Worm (Caenorhabditis elegans): ENCODE measurements around the gene dsl-6.
"Not testable (repeated sequence)": the region's sequence is repeated elsewhere in the genome, so short reads cannot be mapped to it uniquely, and the experiment has no call there.

Gene dsl-6

DNA sequence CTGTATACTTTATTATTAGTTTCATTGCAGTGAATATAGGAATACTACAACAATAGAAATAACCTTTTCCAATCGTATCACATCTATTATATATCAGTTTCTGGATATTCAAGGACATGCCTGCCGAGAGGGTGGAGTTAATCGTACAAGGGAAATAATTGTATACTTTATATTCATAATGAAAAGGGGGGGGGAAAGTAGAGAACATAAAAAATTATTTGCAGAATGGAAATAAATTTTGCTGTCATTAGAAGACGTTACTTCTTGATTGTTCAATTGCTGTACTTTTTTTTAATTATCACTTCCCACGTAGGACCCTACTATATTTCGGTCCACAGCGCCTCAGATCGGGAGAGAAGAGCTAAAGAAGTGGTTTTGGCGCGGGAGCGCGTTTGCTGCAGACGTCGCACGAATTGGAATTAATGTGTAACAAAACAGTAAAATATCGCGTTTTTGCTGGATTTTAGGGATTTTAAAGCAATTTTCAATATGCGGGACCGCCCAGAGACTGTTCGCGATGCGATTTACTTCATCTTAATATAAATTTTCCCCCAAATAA lies at the start of gene dsl-6:
dsl-6 (minus strand) TSS at position 51 of the 559 bp plus-strand sequence.
- not testable (repeated sequence) for TF ChIP-seq flt-1 (GFP tag; IDR thresholded peaks at IDR 0.05); med-1 (GFP tag; optimal IDR thresholded peaks at IDR 0.05; ENCODE audit: insufficient read depth); ztf-23 (GFP tag; IDR thresholded peaks at IDR 0.05)

DNA sequence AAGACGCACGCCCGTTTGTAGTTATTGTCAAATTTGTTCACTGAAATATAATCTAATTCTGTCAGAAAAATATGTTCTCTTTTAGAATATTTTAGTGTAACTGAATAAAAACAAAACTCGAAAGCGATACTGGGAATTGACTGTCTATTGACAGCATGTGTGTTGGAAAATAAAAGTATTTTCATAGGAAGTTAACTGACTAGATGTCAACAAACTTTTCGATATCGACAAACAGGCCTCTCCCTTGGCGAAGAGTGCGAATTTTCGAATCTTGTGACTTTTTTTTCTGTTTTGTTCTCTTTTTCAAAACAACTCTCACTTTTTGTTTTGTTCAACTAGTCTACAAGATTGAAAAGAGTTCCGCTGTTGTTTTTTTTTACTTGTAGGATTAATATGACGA lies 40.1 kb upstream of the dsl-6 start:
- no peak for TF ChIP-seq ref-1 (GFP tag; conservative IDR thresholded peaks at IDR 0.05)
- no peak for TF ChIP-seq tab-1 (GFP tag; IDR thresholded peaks at IDR 0.05)
- TF ChIP-seq ztf-29 (GFP tag; IDR thresholded peaks at IDR 0.05), result no peak
- no peak for TF ChIP-seq T22C8.4 (GFP tag; IDR thresholded peaks at IDR 0.05)
- no peak for TF ChIP-seq ztf-23 (GFP tag; IDR thresholded peaks at IDR 0.05)
- TF ChIP-seq cog-1 (tag; optimal IDR thresholded peaks at IDR 0.05), result no peak
- no peak for TF ChIP-seq med-1 (GFP tag; optimal IDR thresholded peaks at IDR 0.05; ENCODE audit: insufficient read depth)
- TF ChIP-seq klf-2 (GFP tag; conservative IDR thresholded peaks at IDR 0.05), result no peak
- no peak for TF ChIP-seq flt-1 (GFP tag; IDR thresholded peaks at IDR 0.05)

DNA sequence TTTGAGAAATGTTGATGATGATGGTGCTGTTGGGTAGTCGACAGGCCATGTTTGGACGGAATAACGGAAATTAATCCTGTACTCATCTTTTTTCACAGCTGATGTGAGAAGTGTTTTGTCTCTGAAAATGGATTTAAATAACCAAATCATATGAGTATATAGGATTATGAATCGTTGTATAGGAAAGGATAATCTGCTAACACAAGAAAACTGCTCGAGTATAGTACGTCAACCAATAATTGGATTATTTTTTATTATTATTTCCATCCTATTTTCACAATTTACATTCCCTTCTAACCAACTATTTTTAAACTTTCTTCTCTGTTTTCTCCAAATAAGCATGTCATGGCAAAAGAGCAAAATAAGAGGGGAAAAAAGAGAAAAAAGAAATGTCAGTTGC lies 37.6 kb upstream of the dsl-6 start:
- no peak for TF ChIP-seq cog-1 (tag; optimal IDR thresholded peaks at IDR 0.05)
- TF ChIP-seq ztf-23 (GFP tag; IDR thresholded peaks at IDR 0.05), result no peak
- TF ChIP-seq flt-1 (GFP tag; IDR thresholded peaks at IDR 0.05), result no peak
- no peak for TF ChIP-seq klf-2 (GFP tag; conservative IDR thresholded peaks at IDR 0.05)
- TF ChIP-seq T22C8.4 (GFP tag; IDR thresholded peaks at IDR 0.05), result no peak
- TF ChIP-seq med-1 (GFP tag; optimal IDR thresholded peaks at IDR 0.05; ENCODE audit: insufficient read depth), result no peak
- TF ChIP-seq ref-1 (GFP tag; conservative IDR thresholded peaks at IDR 0.05), result no peak
- no peak for TF ChIP-seq tab-1 (GFP tag; IDR thresholded peaks at IDR 0.05)
- no peak for TF ChIP-seq ztf-29 (GFP tag; IDR thresholded peaks at IDR 0.05)

DNA sequence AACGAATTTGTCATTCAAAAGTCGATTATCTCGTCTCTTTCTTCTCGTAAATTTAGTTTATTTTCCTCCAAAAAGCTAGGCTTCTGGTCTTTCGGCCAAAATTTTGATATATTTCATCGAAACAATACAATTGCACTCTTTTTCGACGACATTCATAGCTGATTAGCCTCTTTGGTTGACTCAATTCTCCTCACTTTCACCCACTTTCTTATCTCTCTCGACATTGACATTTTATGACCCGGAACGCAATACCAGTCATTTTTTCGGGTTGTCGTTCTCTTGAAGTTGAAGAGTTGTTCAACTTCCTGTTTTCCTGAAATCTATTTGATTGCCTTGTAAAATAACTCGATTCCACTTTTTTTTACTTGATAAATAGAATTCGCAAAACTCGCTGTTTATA lies 36.5 kb upstream of the dsl-6 start:
- TF ChIP-seq cog-1 (tag; optimal IDR thresholded peaks at IDR 0.05), result no peak

DNA sequence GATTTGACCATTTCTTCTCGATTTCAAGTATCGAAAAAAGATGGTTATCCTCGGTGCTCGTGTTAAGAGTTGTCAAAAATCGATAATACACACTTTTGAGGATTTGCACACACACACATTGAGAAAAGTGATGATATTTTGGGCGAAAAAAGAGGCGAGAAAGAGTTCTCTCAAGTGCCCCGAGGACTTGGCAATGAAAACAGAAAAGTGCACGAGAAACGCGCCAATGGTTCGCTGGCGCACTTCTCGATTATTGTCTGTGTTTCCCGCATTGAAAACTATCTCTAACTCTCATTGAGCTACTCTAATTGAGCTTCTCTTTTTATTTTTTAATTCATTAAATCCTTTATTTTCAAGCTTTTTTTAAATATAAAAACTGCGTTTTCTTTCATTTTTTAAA lies 35.6 kb upstream of the dsl-6 start:
- TF ChIP-seq ztf-29 (GFP tag; IDR thresholded peaks at IDR 0.05), result no peak
- no peak for TF ChIP-seq med-1 (GFP tag; optimal IDR thresholded peaks at IDR 0.05; ENCODE audit: insufficient read depth)
- TF ChIP-seq cog-1 (tag; optimal IDR thresholded peaks at IDR 0.05), result no peak
- TF ChIP-seq flt-1 (GFP tag; IDR thresholded peaks at IDR 0.05), result no peak
- no peak for TF ChIP-seq T22C8.4 (GFP tag; IDR thresholded peaks at IDR 0.05)
- no peak for TF ChIP-seq tab-1 (GFP tag; IDR thresholded peaks at IDR 0.05)
- no peak for TF ChIP-seq klf-2 (GFP tag; conservative IDR thresholded peaks at IDR 0.05)
- no peak for TF ChIP-seq ztf-23 (GFP tag; IDR thresholded peaks at IDR 0.05)
- no peak for TF ChIP-seq ref-1 (GFP tag; conservative IDR thresholded peaks at IDR 0.05)

DNA sequence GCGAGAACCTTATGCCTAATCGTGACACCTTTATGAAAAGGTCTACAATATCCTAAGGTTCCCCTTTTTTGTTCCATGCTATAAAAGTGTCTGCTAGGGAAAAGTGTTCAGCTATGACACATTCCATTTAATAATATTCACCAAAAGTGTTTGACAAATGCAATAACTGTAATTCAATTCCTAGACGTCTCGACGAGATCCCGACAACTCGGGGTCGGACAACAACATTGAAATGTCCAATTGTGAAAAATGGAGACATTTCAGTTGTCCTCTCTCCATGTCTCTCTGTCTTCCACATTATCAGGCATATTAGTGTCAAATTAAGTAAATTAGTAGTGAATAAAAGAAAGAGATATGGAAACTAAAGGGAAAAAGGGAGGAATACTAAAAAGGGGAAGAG lies 33.3 kb upstream of the dsl-6 start:
- TF ChIP-seq tab-1 (GFP tag; IDR thresholded peaks at IDR 0.05) (no peak), klf-2 (GFP tag; conservative IDR thresholded peaks at IDR 0.05) (no peak), cog-1 (tag; optimal IDR thresholded peaks at IDR 0.05) (no peak), T22C8.4 (GFP tag; IDR thresholded peaks at IDR 0.05) (no peak), flt-1 (GFP tag; IDR thresholded peaks at IDR 0.05) (no peak), ztf-23 (GFP tag; IDR thresholded peaks at IDR 0.05) (no peak), med-1 (GFP tag; optimal IDR thresholded peaks at IDR 0.05; ENCODE audit: insufficient read depth) (no peak), ref-1 (GFP tag; conservative IDR thresholded peaks at IDR 0.05) (no peak), ztf-29 (GFP tag; IDR thresholded peaks at IDR 0.05) (no peak)

DNA sequence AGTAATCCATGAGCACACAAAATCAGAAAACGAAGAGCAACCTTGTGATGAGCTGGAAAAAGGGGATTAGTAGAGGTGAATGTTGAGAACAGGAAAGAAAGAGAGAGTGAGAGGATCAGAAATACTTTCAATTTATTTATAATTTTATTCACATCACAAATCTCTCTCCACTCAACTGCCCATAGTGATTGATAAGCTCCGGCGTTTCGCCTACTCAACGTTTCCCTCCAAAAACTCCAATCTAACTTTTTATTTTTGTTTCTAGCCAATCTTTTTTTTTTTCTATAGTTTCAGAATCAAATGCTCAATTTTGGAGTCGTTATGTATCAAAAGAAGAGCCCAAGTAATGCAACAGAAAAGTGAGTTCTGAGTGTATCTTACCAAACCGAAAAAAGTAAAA lies 27.3 kb upstream of the dsl-6 start, which contains the start of gene kin-4:
kin-4 (plus strand) TSS at position 301 of the 400 bp plus-strand sequence.
- TF ChIP-seq tab-1 (GFP tag; IDR thresholded peaks at IDR 0.05) (no peak), cog-1 (tag; optimal IDR thresholded peaks at IDR 0.05) (no peak), klf-2 (GFP tag; conservative IDR thresholded peaks at IDR 0.05) (no peak)

DNA sequence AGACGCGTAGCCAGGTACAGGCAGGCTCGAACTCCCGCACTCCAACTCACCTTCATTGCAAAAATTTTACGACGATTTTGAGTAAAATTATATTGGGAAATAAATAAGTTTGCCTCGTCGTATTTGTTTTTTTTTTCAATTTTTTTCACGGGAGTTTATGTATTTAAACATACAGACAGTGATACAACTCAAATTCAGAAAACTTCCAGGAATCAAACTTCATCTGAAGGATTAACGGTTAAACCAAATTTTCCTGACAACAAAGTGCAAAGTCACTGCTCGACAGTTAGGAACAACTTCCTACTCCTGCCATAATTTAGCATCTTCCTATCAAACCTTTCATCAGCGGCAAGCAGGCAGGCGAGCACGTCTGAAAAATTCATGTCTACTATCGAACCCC lies 26.7 kb upstream of the dsl-6 start, which contains the start of gene F22B3.8:
F22B3.8 (minus strand) TSS at position 101 of the 400 bp plus-strand sequence.
- TF ChIP-seq med-1 (GFP tag; optimal IDR thresholded peaks at IDR 0.05; ENCODE audit: insufficient read depth), result no peak
- TF ChIP-seq ztf-23 (GFP tag; IDR thresholded peaks at IDR 0.05), result no peak
- TF ChIP-seq tab-1 (GFP tag; IDR thresholded peaks at IDR 0.05), result no peak
- no peak for TF ChIP-seq flt-1 (GFP tag; IDR thresholded peaks at IDR 0.05)
- TF ChIP-seq klf-2 (GFP tag; conservative IDR thresholded peaks at IDR 0.05), result no peak
- TF ChIP-seq T22C8.4 (GFP tag; IDR thresholded peaks at IDR 0.05), result no peak

DNA sequence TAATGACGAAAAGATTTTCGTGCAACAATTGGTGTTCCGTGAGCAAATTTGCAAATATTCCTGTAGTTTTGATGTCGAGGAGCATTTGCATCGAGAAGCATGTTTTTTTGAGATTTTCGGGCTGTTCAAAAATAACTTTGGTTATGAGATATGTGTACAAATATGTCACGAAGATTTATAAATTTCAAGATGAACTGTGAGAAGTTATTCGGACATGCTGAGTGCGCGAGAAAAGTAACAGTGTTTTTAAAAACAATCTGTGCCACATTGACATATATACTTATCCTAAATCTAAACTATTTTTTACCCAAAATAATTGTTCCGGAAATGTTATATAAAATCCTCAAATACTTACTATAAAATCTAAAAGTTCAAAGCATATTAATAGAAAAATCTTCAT lies 23.6 kb upstream of the dsl-6 start, which contains the start of gene F22B3.7:
F22B3.7 (minus strand) TSS at position 101 of the 400 bp plus-strand sequence.
- TF ChIP-seq ztf-23 (GFP tag; IDR thresholded peaks at IDR 0.05) (no peak), klf-2 (GFP tag; conservative IDR thresholded peaks at IDR 0.05) (no peak), T22C8.4 (GFP tag; IDR thresholded peaks at IDR 0.05) (no peak), flt-1 (GFP tag; IDR thresholded peaks at IDR 0.05) (no peak), tab-1 (GFP tag; IDR thresholded peaks at IDR 0.05) (no peak), ref-1 (GFP tag; conservative IDR thresholded peaks at IDR 0.05) (no peak), cog-1 (tag; optimal IDR thresholded peaks at IDR 0.05) (no peak), ztf-29 (GFP tag; IDR thresholded peaks at IDR 0.05) (no peak), med-1 (GFP tag; optimal IDR thresholded peaks at IDR 0.05; ENCODE audit: insufficient read depth) (no peak)

DNA sequence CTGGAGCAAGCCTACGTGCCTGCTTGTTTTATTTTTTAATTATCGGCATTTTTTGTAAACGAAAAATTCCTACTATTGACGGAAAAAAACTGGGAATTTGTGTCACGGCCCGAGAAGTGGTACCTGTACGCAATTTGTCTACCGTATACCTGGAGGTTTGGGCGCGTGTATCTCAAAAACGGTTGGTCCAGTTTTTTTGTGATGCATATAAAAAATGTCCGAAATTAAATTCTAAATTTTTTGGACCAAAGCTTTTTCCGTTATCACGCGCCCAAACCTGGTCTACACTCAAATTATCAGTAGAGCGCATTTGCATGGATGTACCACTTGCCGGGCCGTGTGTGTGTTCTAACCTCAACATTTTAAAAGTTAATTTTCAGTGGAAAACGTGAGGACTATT lies 18.6 kb upstream of the dsl-6 start, which contains the start of gene F22B3.5:
F22B3.5 (minus strand) TSS at position 101 of the 400 bp plus-strand sequence.
- not testable (repeated sequence) for TF ChIP-seq T22C8.4, ztf-23, flt-1 (GFP tag; IDR thresholded peaks at IDR 0.05)

DNA sequence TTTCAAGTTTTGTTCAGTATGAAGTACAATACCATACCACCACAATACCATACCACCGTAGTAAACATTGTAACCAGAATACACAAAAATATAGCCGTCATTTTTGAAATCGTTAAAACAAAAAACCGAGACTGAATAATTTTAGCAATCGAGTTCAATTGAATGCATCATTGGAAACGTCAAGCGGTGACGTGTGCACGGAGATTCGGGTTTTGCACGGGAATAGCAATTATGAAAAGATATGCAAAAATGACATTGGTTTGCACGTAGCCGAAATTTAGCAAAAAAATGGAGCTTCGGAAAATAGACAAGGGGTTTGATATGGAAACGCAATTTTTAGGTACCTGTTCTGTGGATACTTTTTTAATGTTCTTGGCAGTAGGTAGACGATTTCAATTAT lies 16.8 kb upstream of the dsl-6 start, which contains the start of gene F22B3.10:
F22B3.10 (minus strand) TSS at position 101 of the 400 bp plus-strand sequence.
- TF ChIP-seq ztf-23 (GFP tag; IDR thresholded peaks at IDR 0.05) (no peak), ref-1 (GFP tag; conservative IDR thresholded peaks at IDR 0.05) (no peak), T22C8.4 (GFP tag; IDR thresholded peaks at IDR 0.05) (no peak), flt-1 (GFP tag; IDR thresholded peaks at IDR 0.05) (no peak), med-1 (GFP tag; optimal IDR thresholded peaks at IDR 0.05; ENCODE audit: insufficient read depth) (no peak), tab-1 (GFP tag; IDR thresholded peaks at IDR 0.05) (no peak), ztf-29 (GFP tag; IDR thresholded peaks at IDR 0.05) (no peak), klf-2 (GFP tag; conservative IDR thresholded peaks at IDR 0.05) (no peak), cog-1 (tag; optimal IDR thresholded peaks at IDR 0.05) (no peak)

All from whole organism, midembryonic.